Worm (Caenorhabditis elegans) whole organism, L2 larva: ENCODE measurements around the gene F40G9.19.

Experiments
- ZK546.5 ChIP-seq: sonication (generic microtip); optimal IDR thresholded peaks from 2 replicates; lab custom pipeline; 2017; ENCODE audit warnings: missing biosample characterization, missing genetic modification characterization
- aly-2 ChIP-seq: fragments of 150-350 bp; optimal IDR thresholded peaks from 2 replicates; lab custom pipeline; 2014; ENCODE audit warnings: missing biosample characterization, missing genetic modification characterization
- gmeb-1 ChIP-seq: fragments of 150-350 bp; optimal IDR thresholded peaks from 2 replicates; lab custom pipeline; 2014; ENCODE audit warnings: missing biosample characterization, missing genetic modification characterization
- nhr-129 ChIP-seq: fragments of 150-350 bp; optimal IDR thresholded peaks from 2 replicates; lab custom pipeline; 2014; ENCODE audit warnings: missing biosample characterization, missing genetic modification characterization
- sma-3 ChIP-seq: sonication (generic microtip); optimal IDR thresholded peaks from 2 replicates; lab custom pipeline; 2016; ENCODE audit warnings: missing genetic modification reagents, missing genetic modification characterization, missing compliant biosample characterization
- unc-62 ChIP-seq: fragments of 150-350 bp; optimal IDR thresholded peaks from 2 replicates; lab custom pipeline; 2014; ENCODE audit warnings: missing biosample characterization, missing genetic modification reagents, missing genetic modification characterization
- ztf-11 ChIP-seq: sonication (generic microtip); optimal IDR thresholded peaks from 2 replicates; lab custom pipeline; 2017; ENCODE audit warnings: missing biosample characterization, missing genetic modification characterization
- ztf-4 ChIP-seq: fragments of 150-350 bp; optimal IDR thresholded peaks from 2 replicates; lab custom pipeline; 2014; ENCODE audit warnings: missing biosample characterization, missing genetic modification characterization

DNA sequence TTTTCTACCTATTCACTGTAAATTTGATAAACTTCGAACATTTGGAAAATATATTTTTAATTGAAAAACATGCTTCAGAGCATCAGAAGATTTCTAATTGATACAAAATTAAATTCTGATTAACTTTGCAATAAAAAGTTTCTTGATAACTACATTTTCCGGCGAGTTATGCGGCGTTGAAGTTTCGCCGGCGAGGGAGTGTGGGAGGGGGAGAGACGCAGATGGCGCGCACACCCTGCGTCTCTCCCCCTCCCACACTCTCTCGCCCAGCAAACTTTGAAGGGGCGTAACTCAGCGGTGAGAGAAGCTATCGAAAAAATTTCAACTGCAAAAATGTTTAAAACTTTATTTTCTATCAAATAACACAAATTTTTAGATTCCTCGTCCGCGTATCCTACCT lies 48.9 kb downstream of the F40G9.19 start:
- TF ChIP-seq sma-3 (GFP tag; lab: Kevin White, UChicago): no peak
- TF ChIP-seq aly-2 (tag; lab: Kevin White, UChicago): no peak
- no peak for TF ChIP-seq ZK546.5 (tag; lab: Kevin White, UChicago)
- TF ChIP-seq unc-62: no peak
- no peak for TF ChIP-seq ztf-4 (tag; lab: Kevin White, UChicago)
- TF ChIP-seq nhr-129: no peak
- TF ChIP-seq gmeb-1 (tag; lab: Kevin White, UChicago): no peak
- TF ChIP-seq ztf-11 (tag; lab: Kevin White, UChicago): no peak
